Fruit fly (Drosophila melanogaster) whole organism, embryonic: ENCODE measurements around the gene mei-218.

Experiments used
- Adf1 ChIP-seq: fragments of 200-800 bp; sonication (Bioruptor generic); IDR thresholded peaks from 2 replicates; pipeline ENCODE4 v1.3.6; 2022; ENCODE audit warnings: missing biosample characterization, missing genetic modification characterization
- Asciz ChIP-seq: fragments of 200-800 bp; sonication (Bioruptor generic); optimal IDR thresholded peaks from 2 replicates; lab custom pipeline; 2017; ENCODE audit warnings: missing biosample characterization, mild to moderate bottlenecking, missing genetic modification characterization, missing genetic modification reagents
- Bteb2 ChIP-seq: fragments of 200-800 bp; sonication (Bioruptor generic); optimal IDR thresholded peaks from 2 replicates; lab custom pipeline; 2016; ENCODE audit warnings: missing biosample characterization, missing genetic modification characterization
- CG13296 ChIP-seq: fragments of 200-800 bp; sonication (Bioruptor generic); optimal IDR thresholded peaks from 3 replicates; lab custom pipeline; 2018; ENCODE audit warnings: missing biosample characterization, mild to moderate bottlenecking, missing genetic modification characterization
- CG13894 ChIP-seq: fragments of 200-800 bp; sonication (Bioruptor generic); optimal IDR thresholded peaks from 3 replicates; lab custom pipeline; 2018; ENCODE audit warnings: missing biosample characterization, mild to moderate bottlenecking, missing genetic modification characterization, moderate library complexity
- CG15269 ChIP-seq: fragments of 200-800 bp; sonication (Bioruptor generic); optimal IDR thresholded peaks from 2 replicates; lab custom pipeline; 2018; ENCODE audit warnings: missing biosample characterization, mild to moderate bottlenecking, missing genetic modification characterization, moderate library complexity
- CG15514 ChIP-seq: fragments of 200-800 bp; sonication (Bioruptor generic); optimal IDR thresholded peaks from 3 replicates; lab custom pipeline; 2017; ENCODE audit warnings: missing biosample characterization, missing genetic modification characterization, mild to moderate bottlenecking, moderate library complexity, missing genetic modification reagents
- CG1602 ChIP-seq: fragments of 200-800 bp; sonication (Bioruptor generic); optimal IDR thresholded peaks from 3 replicates; lab custom pipeline; 2016; ENCODE audit warnings: missing biosample characterization, missing genetic modification characterization
- CG17359 ChIP-seq: fragments of 200-800 bp; sonication (Bioruptor generic); optimal IDR thresholded peaks from 3 replicates; lab custom pipeline; 2018; ENCODE audit warnings: missing biosample characterization, mild to moderate bottlenecking, missing genetic modification characterization, moderate library complexity
- CG2120 ChIP-seq: fragments of 200-800 bp; sonication (Bioruptor generic); optimal IDR thresholded peaks from 3 replicates; lab custom pipeline; 2016; ENCODE audit warnings: missing biosample characterization, missing genetic modification characterization
- CG2199 ChIP-seq: fragments of 200-800 bp; sonication (Bioruptor generic); IDR thresholded peaks from 3 replicates; pipeline ENCODE4 v1.3.6; 2022; ENCODE audit warnings: missing biosample characterization, missing genetic modification characterization
- CG2202 ChIP-seq: fragments of 200-800 bp; sonication (Bioruptor generic); optimal IDR thresholded peaks from 2 replicates; lab custom pipeline; 2018; ENCODE audit warnings: missing biosample characterization, mild to moderate bottlenecking, missing genetic modification characterization
- CG30403 ChIP-seq: fragments of 200-800 bp; sonication (Bioruptor generic); optimal IDR thresholded peaks from 3 replicates; lab custom pipeline; 2016; ENCODE audit warnings: missing biosample characterization, missing genetic modification characterization
- CG31224 ChIP-seq: fragments of 200-800 bp; sonication (Bioruptor generic); IDR thresholded peaks from 2 replicates; pipeline ENCODE4 v1.3.6; 2022; ENCODE audit warnings: missing biosample characterization, missing genetic modification characterization
- CG4424 ChIP-seq: fragments of 200-800 bp; sonication (Bioruptor generic); optimal IDR thresholded peaks from 3 replicates; lab custom pipeline; 2016; ENCODE audit warnings: missing biosample characterization, missing genetic modification characterization
- CG5953 ChIP-seq: fragments of 200-800 bp; sonication (Bioruptor generic); IDR thresholded peaks from 2 replicates; pipeline ENCODE4 v1.3.6; 2022; ENCODE audit warnings: missing biosample characterization, missing genetic modification characterization
- CG6813 ChIP-seq: fragments of 200-800 bp; sonication (Bioruptor generic); optimal IDR thresholded peaks from 2 replicates; lab custom pipeline; 2017; ENCODE audit warnings: missing biosample characterization, missing genetic modification characterization, mild to moderate bottlenecking, moderate library complexity, missing genetic modification reagents
- CG7271 ChIP-seq: fragments of 200-800 bp; sonication (Bioruptor generic); optimal IDR thresholded peaks from 2 replicates; lab custom pipeline; 2018; ENCODE audit warnings: missing biosample characterization, mild to moderate bottlenecking, missing genetic modification characterization, moderate library complexity
- CG7963 ChIP-seq: fragments of 200-800 bp; sonication (Bioruptor generic); IDR thresholded peaks from 3 replicates; pipeline ENCODE4 v1.3.6; 2022; ENCODE audit warnings: missing biosample characterization, missing genetic modification characterization; ENCODE audit not compliant: partially characterized antibody
- CG8290 ChIP-seq, 3 experiments: fragments of 200-800 bp; sonication (Bioruptor generic); optimal IDR thresholded peaks; 2 replicates each; lab custom pipeline; 2016 to 2019; ENCODE audit warnings: missing biosample characterization in 3 of 3, missing genetic modification characterization in 3 of 3, mild to moderate bottlenecking in 2 of 3, moderate library complexity in 1 of 3
- D19A ChIP-seq: fragments of 200-800 bp; optimal IDR thresholded peaks from 3 replicates; lab custom pipeline; 2019; ENCODE audit warnings: missing biosample characterization, mild to moderate bottlenecking, missing genetic modification characterization, moderate library complexity
- Dfd ChIP-seq, 2 experiments: fragments of >200 bp; optimal IDR thresholded peaks; 2 replicates each; lab custom pipeline; 2017; ENCODE audit warnings: missing biosample characterization in 2 of 2, missing genetic modification characterization in 2 of 2
- Max ChIP-seq: fragments of 200-800 bp; sonication (Bioruptor generic); optimal IDR thresholded peaks from 2 replicates; lab custom pipeline; 2016; ENCODE audit warnings: missing biosample characterization, mild to moderate bottlenecking, missing genetic modification characterization
- Med ChIP-seq: fragments of 200-800 bp; sonication (Bioruptor generic); peaks from one replicate; lab custom pipeline; 2016; ENCODE audit warnings: missing biosample characterization, missing genetic modification characterization, mild to moderate bottlenecking, inconsistent platforms, moderate library complexity
- Meics ChIP-seq: fragments of 200-800 bp; sonication (Bioruptor generic); optimal IDR thresholded peaks from 2 replicates; lab custom pipeline; 2017; ENCODE audit warnings: missing biosample characterization, mild to moderate bottlenecking, missing genetic modification characterization
- Poxn ChIP-seq: fragments of 200-800 bp; sonication (Bioruptor generic); IDR thresholded peaks from 2 replicates; pipeline ENCODE4 v1.3.6; 2022; ENCODE audit warnings: missing biosample characterization, missing genetic modification characterization
- Stat92E ChIP-seq, 3 experiments: fragments of >200 bp in 2 of 3; fragments of 200-800 bp in 1 of 3; sonication (Bioruptor generic) in 1 of 3; optimal IDR thresholded peaks; 2 replicates each; lab custom pipeline; 2017 to 2019; ENCODE audit warnings: missing biosample characterization in 3 of 3, missing genetic modification characterization in 3 of 3, mild to moderate bottlenecking in 1 of 3, moderate library complexity in 1 of 3
- Taf1 ChIP-seq: fragments of 200-800 bp; sonication (Bioruptor generic); IDR thresholded peaks from 2 replicates; pipeline ENCODE4 v1.3.6; 2022; ENCODE audit warnings: missing biosample characterization, missing genetic modification characterization
- Tbp ChIP-seq: fragments of >200 bp; optimal IDR thresholded peaks from 2 replicates; lab custom pipeline; 2018; ENCODE audit warnings: missing biosample characterization, missing genetic modification characterization
- Trl ChIP-seq, 3 experiments: fragments of >200 bp in 2 of 3; fragments of 200-800 bp in 1 of 3; sonication (Bioruptor generic) in 1 of 3; optimal IDR thresholded peaks; 2 replicates in 1 of 3; 3 replicates in 2 of 3; lab custom pipeline; 2016 to 2017; ENCODE audit warnings: missing biosample characterization in 1 of 3, missing genetic modification characterization in 1 of 3
- az2 ChIP-seq: fragments of 200-800 bp; sonication (Bioruptor generic); optimal IDR thresholded peaks from 3 replicates; lab custom pipeline; 2016; ENCODE audit warnings: missing biosample characterization, missing genetic modification characterization
- dati ChIP-seq: fragments of 200-800 bp; sonication (Bioruptor generic); IDR thresholded peaks from 2 replicates; pipeline ENCODE4 v1.3.6; 2022; ENCODE audit warnings: missing biosample characterization, missing genetic modification characterization
- dimm ChIP-seq: fragments of 200-800 bp; sonication (Bioruptor generic); IDR thresholded peaks from 2 replicates; pipeline ENCODE4 v1.3.6; 2022; ENCODE audit warnings: missing biosample characterization, missing genetic modification characterization
- disco-r ChIP-seq: fragments of 200-800 bp; sonication (Bioruptor generic); optimal IDR thresholded peaks from 2 replicates; lab custom pipeline; 2016; ENCODE audit warnings: missing biosample characterization, missing genetic modification characterization
- dpn ChIP-seq, 2 experiments: fragments of 200-800 bp; sonication (Bioruptor generic); optimal IDR thresholded peaks; 3 replicates each; lab custom pipeline; 2016; ENCODE audit warnings: missing biosample characterization in 2 of 2, missing genetic modification characterization in 2 of 2
- fru ChIP-seq: fragments of >200 bp; optimal IDR thresholded peaks from 2 replicates; lab custom pipeline; 2017
- gsb ChIP-seq: fragments of 200-800 bp; sonication (Bioruptor generic); IDR thresholded peaks from 2 replicates; pipeline ENCODE4 v1.3.6; 2022; ENCODE audit warnings: missing biosample characterization, missing genetic modification characterization
- kni ChIP-seq: fragments of 200-800 bp; sonication (Bioruptor generic); optimal IDR thresholded peaks from 3 replicates; lab custom pipeline; 2017; ENCODE audit warnings: mild to moderate bottlenecking, missing biosample characterization, missing genetic modification reagents, missing genetic modification characterization
- org-1 ChIP-seq: fragments of 200-800 bp; sonication (Bioruptor generic); optimal IDR thresholded peaks from 2 replicates; lab custom pipeline; 2017; ENCODE audit warnings: missing biosample characterization, missing genetic modification characterization
- repo ChIP-seq: fragments of 200-800 bp; sonication (Bioruptor generic); optimal IDR thresholded peaks from 2 replicates; lab custom pipeline; 2016; ENCODE audit warnings: missing biosample characterization, missing genetic modification characterization
- sim ChIP-seq: fragments of 200-800 bp; sonication (Bioruptor generic); IDR thresholded peaks from 2 replicates; pipeline ENCODE4 v1.3.6; 2022; ENCODE audit warnings: missing biosample characterization, missing genetic modification characterization
- sima ChIP-seq: fragments of 200-800 bp; sonication (Bioruptor generic); optimal IDR thresholded peaks from 2 replicates; lab custom pipeline; 2016; ENCODE audit warnings: missing biosample characterization, missing genetic modification characterization
- sisA ChIP-seq: fragments of 200-800 bp; sonication (Bioruptor generic); IDR thresholded peaks from 2 replicates; pipeline ENCODE4 v1.3.6; 2022; ENCODE audit warnings: missing biosample characterization, missing genetic modification characterization
- so ChIP-seq: fragments of 200-800 bp; sonication (Bioruptor generic); IDR thresholded peaks from 3 replicates; pipeline ENCODE4 v1.3.6; 2022; ENCODE audit warnings: missing biosample characterization, missing genetic modification characterization
- sqz ChIP-seq: fragments of 200-800 bp; sonication (Bioruptor generic); optimal IDR thresholded peaks from 3 replicates; lab custom pipeline; 2018; ENCODE audit warnings: missing biosample characterization, mild to moderate bottlenecking, missing genetic modification characterization
- toy ChIP-seq: fragments of 200-800 bp; sonication (Bioruptor generic); IDR thresholded peaks from 2 replicates; pipeline ENCODE4 v1.3.6; 2022; ENCODE audit warnings: missing biosample characterization, missing genetic modification characterization
- ttk ChIP-seq: fragments of 200-800 bp; sonication (Bioruptor generic); IDR thresholded peaks from 2 replicates; pipeline ENCODE4 v2.1.2; 2022; ENCODE audit warnings: missing biosample characterization, missing genetic modification characterization
- tup ChIP-seq: fragments of 200-800 bp; sonication (Bioruptor generic); optimal IDR thresholded peaks from 2 replicates; lab custom pipeline; 2016; ENCODE audit warnings: missing biosample characterization, mild to moderate bottlenecking, missing genetic modification characterization, moderate library complexity
- twi ChIP-seq: fragments of 200-800 bp; optimal IDR thresholded peaks from 2 replicates; lab custom pipeline; 2019; ENCODE audit warnings: missing biosample characterization, mild to moderate bottlenecking, missing genetic modification characterization, moderate library complexity
- zf30C ChIP-seq: fragments of 200-800 bp; sonication (Bioruptor generic); optimal IDR thresholded peaks from 3 replicates; lab custom pipeline; 2018; ENCODE audit warnings: missing biosample characterization, mild to moderate bottlenecking, missing genetic modification characterization
- zfh1 ChIP-seq: fragments of 200-800 bp; sonication (Bioruptor generic); IDR thresholded peaks from 3 replicates; pipeline ENCODE4 v1.3.6; 2022; ENCODE audit warnings: missing biosample characterization, missing genetic modification characterization

Gene mei-218

DNA sequence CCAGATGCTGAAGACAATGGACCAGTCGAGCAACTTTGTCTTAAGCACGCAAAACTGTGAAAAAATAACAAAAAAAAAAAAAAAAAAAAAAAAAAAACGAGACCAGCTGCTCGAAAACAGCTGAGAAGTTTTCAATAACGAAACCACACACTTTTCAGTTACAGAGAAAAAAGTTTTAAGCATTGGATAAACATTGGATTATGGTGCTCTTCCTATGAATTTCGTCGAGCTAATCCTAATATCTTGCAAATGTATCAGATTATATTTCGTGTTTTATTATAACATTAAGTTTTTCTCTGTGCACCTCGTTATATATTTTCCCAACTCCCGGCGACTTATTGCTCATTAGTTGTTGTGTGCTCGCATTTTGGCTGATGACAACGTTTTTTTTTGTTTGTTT lies 33.8 kb upstream of the mei-218 start (continued):
- no peak for TF ChIP-seq dimm (GFP tag; lab: Robert Waterston, UW)
- TF ChIP-seq az2 (GFP tag; lab: Kevin White, UChicago), result peak; percentile 11
- TF ChIP-seq CG1602 (GFP tag; lab: Kevin White, UChicago), result no peak
- no peak for TF ChIP-seq zf30C (GFP tag; lab: Kevin White, UChicago)
- no peak for TF ChIP-seq fru (lab: Kevin White, UChicago)
- peak; percentile 38 for TF ChIP-seq CG13296
- peak; percentile 68 for TF ChIP-seq sisA (GFP tag; lab: Robert Waterston, UW)
- TF ChIP-seq Asciz (GFP tag; lab: Kevin White, UChicago), result peak; percentile 47
- TF ChIP-seq CG8290 (GFP tag; optimal IDR thresholded peaks at IDR 0.05; lab: Kevin White, UChicago), result no peak
- TF ChIP-seq CG8290 (tag; optimal IDR thresholded peaks at IDR 0.05; lab: Kevin White, UChicago), result peak in 1 of 2 experiments; percentile 47
- peak; percentile 51; the same call in 1 of the 2 replicates for TF ChIP-seq gsb (GFP tag; lab: Robert Waterston, UW)
- peak; percentile 41 to 50 for TF ChIP-seq dpn (GFP tag; optimal IDR thresholded peaks at IDR 0.05; lab: Kevin White, UChicago)
- no peak for TF ChIP-seq CG7963 (GFP tag; lab: Robert Waterston, UW)
- no peak for TF ChIP-seq CG7271
- TF ChIP-seq twi (tag; lab: Kevin White, UChicago), result no peak
- TF ChIP-seq ttk (GFP tag; lab: Robert Waterston, UW), result peak; percentile 48
- TF ChIP-seq Taf1 (GFP tag; lab: Robert Waterston, UW), result no peak
- TF ChIP-seq so (GFP tag; lab: Robert Waterston, UW), result no peak
- peak; percentile 37 for TF ChIP-seq CG30403 (GFP tag; lab: Kevin White, UChicago)
- 0 out of 2 replicates have a peak, but pooled peaks have one; percentile 20 for TF ChIP-seq CG31224 (GFP tag; lab: Robert Waterston, UW)
- peak; percentile 80 for TF ChIP-seq Med (GFP tag; lab: Kevin White, UChicago)
- TF ChIP-seq CG2199 (GFP tag; lab: Robert Waterston, UW), result peak; percentile 26; the same call in 1 of the 3 replicates
- TF ChIP-seq CG6813 (GFP tag; lab: Kevin White, UChicago), result peak; percentile 32
- TF ChIP-seq tup (GFP tag; lab: Kevin White, UChicago), result no peak
- TF ChIP-seq org-1 (GFP tag; lab: Kevin White, UChicago), result no peak
- TF ChIP-seq CG13894, result peak; percentile 36
- peak; percentile 85 for TF ChIP-seq CG15269
- TF ChIP-seq CG2120, result peak; percentile 59
- no peak for TF ChIP-seq Poxn (GFP tag; lab: Robert Waterston, UW)
- no peak for TF ChIP-seq kni
- TF ChIP-seq zfh1 (GFP tag; lab: Robert Waterston, UW), result no peak
- peak; percentile 34 for TF ChIP-seq D19A
- peak; percentile 16 for TF ChIP-seq repo (GFP tag; lab: Kevin White, UChicago)
- peak; percentile 41 for TF ChIP-seq CG4424 (GFP tag; lab: Kevin White, UChicago)
- peak; percentile 56 for TF ChIP-seq sqz (GFP tag; lab: Kevin White, UChicago)
- no peak for TF ChIP-seq sim (GFP tag; lab: Robert Waterston, UW)
- no peak for TF ChIP-seq CG2202 (tag; lab: Kevin White, UChicago)
- peak; percentile 63 for TF ChIP-seq CG17359 (tag; lab: Kevin White, UChicago)
- no peak for TF ChIP-seq Stat92E (GFP tag; optimal IDR thresholded peaks at IDR 0.05; lab: Kevin White, UChicago)
- no peak for TF ChIP-seq Max
- TF ChIP-seq dati (GFP tag; lab: Robert Waterston, UW), result no peak
- TF ChIP-seq toy (GFP tag; lab: Robert Waterston, UW), result no peak
- TF ChIP-seq Adf1 (GFP tag; lab: Robert Waterston, UW), result no peak
- peak; percentile 48 for TF ChIP-seq disco-r (GFP tag; lab: Kevin White, UChicago)
- TF ChIP-seq sima (GFP tag; lab: Kevin White, UChicago), result no peak
- TF ChIP-seq CG5953, result no peak
- peak; percentile 43 for TF ChIP-seq CG15514 (GFP tag; lab: Kevin White, UChicago)
- peak; percentile 58 for TF ChIP-seq Meics (GFP tag; lab: Kevin White, UChicago)
- TF ChIP-seq Dfd (GFP tag; optimal IDR thresholded peaks at IDR 0.05; lab: Kevin White, UChicago), result no peak
- no peak for TF ChIP-seq Trl (optimal IDR thresholded peaks at IDR 0.05; lab: Kevin White, UChicago)
- TF ChIP-seq Trl (GFP tag; optimal IDR thresholded peaks at IDR 0.05; lab: Kevin White, UChicago), result peak; percentile 59
- peak; percentile 4 for TF ChIP-seq Bteb2 (GFP tag; lab: Kevin White, UChicago)
- no peak for TF ChIP-seq Tbp (GFP tag; lab: Kevin White, UChicago)
